Worm (Caenorhabditis elegans) whole organism, L4/young adult: Measurements from ENCODE around the gene C08B6.14.

Experiments
- dao-5 ChIP-seq: sonication (generic microtip); optimal IDR thresholded peaks from 2 replicates; lab custom pipeline; 2016; ENCODE audit warnings: missing genotype, missing genetic modification characterization, moderate library complexity, missing compliant biosample characterization
- him-1 ChIP-seq: sonication (generic microtip); optimal IDR thresholded peaks from 2 replicates; lab custom pipeline; 2016; ENCODE audit warnings: missing genotype, missing genetic modification reagents, missing genetic modification characterization, missing compliant biosample characterization

DNA sequence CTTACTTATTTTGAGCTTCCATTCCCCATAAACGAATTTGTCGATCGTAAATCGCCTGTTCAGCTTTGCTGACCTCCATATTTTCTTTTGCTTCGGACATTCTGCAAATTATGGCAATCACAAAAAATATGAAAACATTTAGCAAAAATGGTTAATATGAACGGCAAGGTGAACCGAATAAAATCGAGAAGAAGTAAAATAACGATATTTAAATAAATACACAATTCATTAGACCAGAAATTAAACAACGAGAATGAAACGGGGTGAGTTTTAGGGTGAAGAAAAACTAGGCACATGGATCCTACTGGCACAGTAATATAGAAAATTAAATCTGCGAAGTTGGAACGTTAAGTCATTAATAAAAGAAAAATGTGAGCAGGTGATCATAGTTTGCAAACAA, 28.4 kb upstream of the C08B6.14 start, which contains the start of gene aos-1:
- TF ChIP-seq him-1 (tag; lab: Kevin White, UChicago) (no peak), dao-5 (no peak)
